Fruit fly (Drosophila melanogaster): ENCODE measurements around the gene Pp2A-29B.

DNA sequence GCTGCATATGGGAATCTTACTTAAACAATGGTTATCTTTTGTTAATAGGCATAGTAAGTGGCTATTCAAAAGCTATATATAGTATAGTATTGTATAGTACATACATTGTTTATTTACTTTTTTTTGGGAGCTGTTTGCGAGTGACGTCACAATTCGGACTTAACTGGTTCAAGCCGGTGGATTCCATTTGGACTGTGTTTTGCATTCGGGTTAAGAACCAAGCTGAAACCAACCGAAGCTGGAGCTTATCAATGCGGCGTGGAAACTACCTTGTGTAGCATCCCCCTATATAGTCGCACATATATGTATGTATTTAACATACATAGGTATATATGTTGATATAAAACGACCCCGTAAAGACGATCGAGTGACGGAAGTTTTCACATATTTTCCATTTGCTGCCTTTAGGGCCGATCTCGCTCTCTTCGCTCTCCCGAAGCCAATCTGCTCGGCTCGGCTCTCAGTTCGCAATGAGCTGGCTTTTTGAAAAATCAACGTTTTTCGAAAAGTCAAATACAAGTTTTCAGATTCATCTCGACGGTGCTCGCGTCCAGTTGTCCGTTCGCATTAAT is 37.2 kb upstream of the Pp2A-29B start:
- no peak for TF ChIP-seq CTCF (optimal IDR thresholded peaks at IDR 0.05)
- TF ChIP-seq CG8478 (optimal IDR thresholded peaks at IDR 0.05): no peak

Measured in S2 (cell line).